Worm (Caenorhabditis elegans): Measurements from ENCODE around the gene snr-3.

The snr-3 gene

ce11 chrII:6448189-6448588 lies 41.4 kb downstream of the snr-3 start:
- TF ChIP-seq zim-3 (tag; optimal IDR thresholded peaks at IDR 0.05), result no peak
- TF ChIP-seq hrde-1 (tag; optimal IDR thresholded peaks at IDR 0.05; ENCODE audit: borderline replicate concordance), result no peak
- TF ChIP-seq egrh-3 (GFP tag; IDR thresholded peaks at IDR 0.05), result no peak
- no peak for TF ChIP-seq F52B5.7 (tag; optimal IDR thresholded peaks at IDR 0.05)
- no peak for TF ChIP-seq ZK185.1 (tag; optimal IDR thresholded peaks at IDR 0.05; ENCODE audit: poor library complexity, severe bottlenecking)
- TF ChIP-seq mcd-1 (GFP tag; IDR thresholded peaks at IDR 0.05), result no peak
- no peak for TF ChIP-seq F37B4.10 (GFP tag; IDR thresholded peaks at IDR 0.05)
- TF ChIP-seq Y79H2A.3 (GFP tag; conservative IDR thresholded peaks at IDR 0.05), result no peak
- no peak for TF ChIP-seq xnd-1 (tag; optimal IDR thresholded peaks at IDR 0.05)
- TF ChIP-seq ceh-58 (GFP tag; IDR thresholded peaks at IDR 0.05), result no peak
- TF ChIP-seq cebp-1 (GFP tag; IDR thresholded peaks at IDR 0.05), result no peak
- no peak for TF ChIP-seq cebp-1 (tag; optimal IDR thresholded peaks at IDR 0.05)
- TF ChIP-seq B0035.1 (tag; optimal IDR thresholded peaks at IDR 0.05), result no peak

DNA sequence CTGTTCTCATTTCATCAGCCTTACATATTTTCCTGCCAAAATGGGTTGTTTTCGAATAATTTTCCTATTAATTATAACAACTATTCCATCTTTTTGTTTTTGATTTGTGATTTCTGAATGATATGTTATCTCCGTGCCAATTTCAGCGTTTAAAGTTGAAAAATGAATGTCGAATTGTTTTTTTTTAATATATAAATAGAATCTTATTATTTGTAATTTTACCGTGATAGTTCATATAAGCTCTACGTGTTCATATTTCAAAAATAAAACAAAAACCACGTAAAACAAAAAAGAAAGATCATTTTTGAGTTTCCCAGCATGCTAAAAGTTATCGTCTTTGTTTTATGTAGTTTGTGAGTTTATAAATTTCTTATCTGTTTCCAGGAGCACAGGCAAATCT lies 45.9 kb downstream of the snr-3 start, which contains the start of gene K06A1.2:
K06A1.2 (plus strand) TSS at position 301 of the 400 bp plus-strand sequence.
- TF ChIP-seq B0261.1 (tag; optimal IDR thresholded peaks at IDR 0.05) (no peak), ama-1 (optimal IDR thresholded peaks at IDR 0.05) (no peak), ama-1 (GFP tag; optimal IDR thresholded peaks at IDR 0.05) (no peak), ceh-100 (GFP tag; IDR thresholded peaks at IDR 0.05) (no peak), hmg-20 (GFP tag; IDR thresholded peaks at IDR 0.05) (no peak), K12H6.12 (tag; optimal IDR thresholded peaks at IDR 0.05) (no peak), akir-1 (GFP tag; optimal IDR thresholded peaks at IDR 0.05) (no peak), zfh-2 (GFP tag; conservative IDR thresholded peaks at IDR 0.05) (no peak), rec-8 (tag; optimal IDR thresholded peaks at IDR 0.05) (no peak), lsl-1 (GFP tag; optimal IDR thresholded peaks at IDR 0.05) (no peak), D2030.7 (GFP tag; IDR thresholded peaks at IDR 0.05) (no peak), somi-1 (GFP tag; optimal IDR thresholded peaks at IDR 0.05) (no peak)

DNA sequence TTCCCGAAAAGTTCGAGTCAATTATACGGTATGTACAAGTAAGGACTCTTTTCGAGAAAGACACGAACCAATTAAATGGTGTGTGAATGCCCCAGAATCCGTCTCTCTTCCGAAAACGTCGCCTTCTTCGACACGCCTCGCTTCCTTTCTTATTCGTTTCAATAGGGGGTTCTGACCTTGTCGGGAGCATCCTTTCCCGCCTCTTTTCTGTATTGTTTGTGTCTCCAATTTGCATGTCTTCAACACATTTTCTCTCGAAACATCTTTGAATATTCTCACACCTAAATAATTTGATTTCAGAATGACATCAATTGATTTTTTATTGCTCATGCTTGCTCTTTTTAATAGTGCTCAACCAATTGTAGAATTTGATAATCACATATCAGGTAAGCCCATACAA lies 48.4 kb downstream of the snr-3 start, which contains the start of gene cutl-16:
cutl-16 (plus strand) TSS at position 301 of the 400 bp plus-strand sequence.
- TF ChIP-seq sptf-2 (GFP tag; optimal IDR thresholded peaks at IDR 0.05) (no peak), hmg-1.2 (GFP tag; IDR thresholded peaks at IDR 0.05) (no peak), rcor-1 (GFP tag; IDR thresholded peaks at IDR 0.05) (no peak), F57A8.1 (GFP tag; optimal IDR thresholded peaks at IDR 0.05) (no peak), Y67H2A.10 (GFP tag; conservative IDR thresholded peaks at IDR 0.05) (no peak), ccch-3 (GFP tag; optimal IDR thresholded peaks at IDR 0.05) (no peak), efl-1 (GFP tag; optimal IDR thresholded peaks at IDR 0.05) (no peak), madf-6 (GFP tag; IDR thresholded peaks at IDR 0.05) (no peak), athp-1 (tag; optimal IDR thresholded peaks at IDR 0.05) (no peak), chd-7 (tag; optimal IDR thresholded peaks at IDR 0.05) (no peak), nfya-2 (GFP tag; IDR thresholded peaks at IDR 0.05) (no peak), egl-44 (GFP tag; IDR thresholded peaks at IDR 0.05) (no peak), somi-1 (GFP tag; optimal IDR thresholded peaks at IDR 0.05) (no peak), snpc-1.1 (tag; optimal IDR thresholded peaks at IDR 0.05; ENCODE audit: insufficient read depth) (no peak), lin-54 (GFP tag; optimal IDR thresholded peaks at IDR 0.05) (no peak), ztf-3 (GFP tag; optimal IDR thresholded peaks at IDR 0.05) (no peak), hrde-1 (tag; optimal IDR thresholded peaks at IDR 0.05; ENCODE audit: borderline replicate concordance) (no peak)
